Worm (Caenorhabditis elegans): ENCODE measurements around the gene nlr-1.

DNA sequence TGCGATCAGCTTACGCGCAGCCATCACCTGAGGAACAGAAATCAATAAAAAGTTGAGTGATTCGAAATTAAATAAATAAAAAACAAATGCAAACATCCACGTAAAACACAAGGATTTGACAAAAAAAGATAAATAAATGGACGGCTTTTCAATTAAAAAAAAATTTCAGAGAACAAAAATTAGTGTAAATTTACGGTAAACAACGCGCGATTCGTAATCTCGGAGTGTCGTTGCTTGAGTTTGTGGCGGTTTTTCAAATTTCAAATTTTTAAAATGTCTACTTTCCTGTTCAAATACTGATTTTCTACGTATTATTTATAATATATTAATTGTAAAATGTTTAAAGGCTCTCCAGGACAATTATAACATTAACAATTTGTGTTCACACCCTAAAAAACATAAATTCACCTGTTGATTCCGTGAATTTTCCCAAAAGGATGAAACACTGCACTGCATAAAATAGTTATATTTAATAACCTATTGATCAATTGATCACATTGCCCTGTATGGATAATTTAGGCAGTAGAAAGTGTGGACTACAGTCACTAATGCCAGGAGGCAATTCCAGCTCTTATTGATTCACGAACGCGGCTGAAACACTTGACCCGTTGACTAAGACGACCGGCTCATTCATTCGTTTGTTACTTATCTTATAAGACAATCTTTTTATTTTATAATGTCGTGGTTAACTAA, 31.0 kb upstream of the nlr-1 start, which contains the start of the genes marb-1 and F35G2.3:
- TF ChIP-seq zag-1 (tag; optimal IDR thresholded peaks at IDR 0.05), result no peak
- peak; percentile 69 for TF ChIP-seq skn-1 (tag; optimal IDR thresholded peaks at IDR 0.05)
- TF ChIP-seq nhr-11 (tag; optimal IDR thresholded peaks at IDR 0.05), result no peak
- TF ChIP-seq ceh-28 (tag; optimal IDR thresholded peaks at IDR 0.05), result no peak
- TF ChIP-seq pha-4 (tag; optimal IDR thresholded peaks at IDR 0.05), result peak; percentile 82

Measured in whole organism, L3 larva.